Fruit fly (Drosophila melanogaster): ENCODE measurements around the gene Ror.

Gene Ror

DNA sequence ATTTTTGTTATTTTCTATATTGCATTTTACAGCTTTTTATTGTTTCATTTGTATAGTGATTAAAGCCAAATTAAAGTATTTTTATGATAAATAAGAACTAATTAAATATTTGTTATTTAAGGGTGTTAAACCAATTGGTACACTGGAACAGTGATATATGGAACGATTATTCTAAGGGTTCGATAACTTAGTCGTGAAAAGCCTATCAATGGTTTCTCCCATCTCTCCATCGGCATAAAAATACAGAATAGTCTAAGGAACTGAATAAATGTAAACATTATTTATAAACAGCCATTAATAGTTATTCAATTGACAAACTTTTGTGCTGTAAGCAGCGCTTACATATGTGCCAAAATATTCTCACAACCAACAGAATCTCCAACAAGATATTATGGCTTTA lies 13.5 kb downstream of the Ror start, which contains the start of gene Mob3:
Gene Mob3 (plus strand): TSS at position 208 of the 400 bp plus-strand sequence.
- TF ChIP-seq Hr39 (GFP tag; optimal IDR thresholded peaks at IDR 0.05) (no peak), fkh (GFP tag; optimal IDR thresholded peaks at IDR 0.05) (peak; percentile 43), esn (GFP tag; optimal IDR thresholded peaks at IDR 0.05) (peak; percentile 30)

DNA sequence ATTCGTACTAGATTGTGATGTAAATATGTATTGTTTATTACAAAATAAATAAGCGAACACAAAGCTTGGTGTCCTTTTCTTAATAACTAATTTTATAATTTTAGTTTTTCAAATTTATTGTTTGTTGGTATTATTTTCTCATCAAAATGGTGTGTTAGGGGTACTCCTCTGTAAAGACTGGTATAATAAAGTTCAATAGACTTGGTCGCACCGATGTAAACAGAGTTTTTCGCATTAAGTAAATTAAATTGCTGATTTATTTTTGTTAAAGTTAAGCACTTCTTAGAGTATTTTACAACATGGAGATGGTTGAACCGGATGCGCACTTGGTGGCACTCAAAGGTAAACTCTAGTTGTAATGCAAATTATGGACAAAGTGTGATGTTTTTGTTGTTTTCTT lies 14.9 kb downstream of the Ror start, which contains the start of gene CG4953:
Gene CG4953 (plus strand): TSS at position 193 of the 400 bp plus-strand sequence.
- TF ChIP-seq CG11762 (GFP tag; optimal IDR thresholded peaks at IDR 0.05; ENCODE audit: insufficient read depth) = no peak
- peak; percentile 78 for TF ChIP-seq fkh (GFP tag; optimal IDR thresholded peaks at IDR 0.05)

DNA sequence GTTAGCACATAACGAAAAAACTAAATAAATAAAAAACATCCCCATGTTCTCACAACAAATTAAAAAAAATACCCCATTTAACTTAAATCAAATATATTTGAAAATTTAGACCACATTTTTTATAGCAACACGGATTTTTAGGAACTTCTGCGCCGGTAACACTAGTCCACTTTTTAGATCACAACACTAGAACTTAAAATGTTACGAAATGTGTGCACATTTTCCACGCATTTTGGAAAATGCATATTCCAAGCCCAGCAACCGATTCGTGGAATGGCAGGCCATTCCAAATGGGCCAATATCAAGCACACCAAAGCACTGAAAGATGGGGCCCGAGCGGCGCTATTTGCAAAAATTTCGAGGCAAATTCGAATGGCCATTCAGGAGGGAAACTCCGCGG lies 17.0 kb downstream of the Ror start, which contains the start of gene CG4957:
Gene CG4957 (plus strand): TSS at position 185 of the 400 bp plus-strand sequence.
- TF ChIP-seq CG10669 (GFP tag; optimal IDR thresholded peaks at IDR 0.05) (no peak), CG8632 (GFP tag; optimal IDR thresholded peaks at IDR 0.05) (no peak), Smox (GFP tag; optimal IDR thresholded peaks at IDR 0.05) (no peak), CG1621 (tag; optimal IDR thresholded peaks at IDR 0.05) (no peak), CG3919 (GFP tag; optimal IDR thresholded peaks at IDR 0.05) (no peak), esn (GFP tag; optimal IDR thresholded peaks at IDR 0.05) (no peak), Eip75B (GFP tag; optimal IDR thresholded peaks at IDR 0.05) (no peak), CG6854 (GFP tag; optimal IDR thresholded peaks at IDR 0.05) (no peak), CG10631 (GFP tag; optimal IDR thresholded peaks at IDR 0.05) (no peak)

DNA sequence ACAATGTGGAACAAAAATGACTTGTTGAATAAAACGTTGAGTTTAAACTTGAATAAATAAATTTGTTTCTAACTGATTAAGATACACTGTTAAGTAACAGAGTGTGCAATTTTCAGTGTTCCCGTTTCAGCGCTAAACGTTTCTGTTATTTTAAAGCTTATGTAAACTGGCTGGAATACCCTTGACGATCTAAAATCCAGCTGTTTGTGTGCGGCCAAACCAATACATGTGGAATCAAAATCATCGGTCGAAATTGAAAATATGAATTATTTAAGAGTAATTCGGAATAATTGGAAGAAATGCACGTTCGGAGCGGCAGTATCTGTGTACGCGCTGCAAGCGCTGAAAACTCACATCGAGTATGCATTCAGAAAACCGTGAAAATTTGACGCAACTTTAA lies 18.2 kb downstream of the Ror start, which contains the start of gene Mulk:
Gene Mulk (plus strand): TSS at position 198 of the 400 bp plus-strand sequence.
- TF ChIP-seq spab (GFP tag; optimal IDR thresholded peaks at IDR 0.05) = no peak
- no peak for TF ChIP-seq Hr4 (GFP tag; optimal IDR thresholded peaks at IDR 0.05)
- no peak for TF ChIP-seq Blimp-1 (GFP tag; optimal IDR thresholded peaks at IDR 0.05)
- TF ChIP-seq Lpt (GFP tag; optimal IDR thresholded peaks at IDR 0.05) = no peak

DNA sequence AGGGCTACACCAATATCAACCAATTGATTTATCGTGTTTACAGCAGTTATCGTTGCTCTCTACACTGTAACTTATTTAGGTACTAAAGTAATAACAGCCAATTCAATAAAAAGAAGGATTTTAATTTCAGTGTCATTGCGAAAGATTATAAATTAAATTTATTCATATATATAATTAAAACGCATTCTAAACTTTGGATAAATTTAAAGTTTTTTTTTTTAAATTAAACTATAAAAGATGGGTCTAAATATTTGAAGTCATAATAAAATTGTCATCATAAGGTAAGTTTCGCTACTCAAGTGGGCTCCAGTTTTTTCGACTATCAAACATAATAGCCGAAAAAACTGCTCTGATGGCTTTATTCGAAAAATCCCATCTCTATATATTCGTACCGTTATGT lies 20.6 kb downstream of the Ror start, which contains the start of gene trk:
Gene trk (minus strand): TSS at position 101 of the 400 bp plus-strand sequence.
- no peak for TF ChIP-seq CG16779 (tag; optimal IDR thresholded peaks at IDR 0.05)
- TF ChIP-seq esn (GFP tag; optimal IDR thresholded peaks at IDR 0.05) = no peak
- no peak for TF ChIP-seq Ets96B (tag; optimal IDR thresholded peaks at IDR 0.05)
- no peak for TF ChIP-seq Ets21C (GFP tag; optimal IDR thresholded peaks at IDR 0.05)
- no peak for TF ChIP-seq Gug (GFP tag; IDR thresholded peaks at IDR 0.05)
- TF ChIP-seq CG10631 (GFP tag; optimal IDR thresholded peaks at IDR 0.05) = no peak
- TF ChIP-seq Eip78C (GFP tag) = no peak
- TF ChIP-seq salr (GFP tag; optimal IDR thresholded peaks at IDR 0.05) = no peak
- TF ChIP-seq CG8319 (GFP tag; optimal IDR thresholded peaks at IDR 0.05) = no peak
- TF ChIP-seq Met (GFP tag; optimal IDR thresholded peaks at IDR 0.05) = no peak
- no peak for TF ChIP-seq CG15336 (GFP tag; IDR thresholded peaks at IDR 0.05)
- no peak for TF ChIP-seq Smox (GFP tag; optimal IDR thresholded peaks at IDR 0.05)

DNA sequence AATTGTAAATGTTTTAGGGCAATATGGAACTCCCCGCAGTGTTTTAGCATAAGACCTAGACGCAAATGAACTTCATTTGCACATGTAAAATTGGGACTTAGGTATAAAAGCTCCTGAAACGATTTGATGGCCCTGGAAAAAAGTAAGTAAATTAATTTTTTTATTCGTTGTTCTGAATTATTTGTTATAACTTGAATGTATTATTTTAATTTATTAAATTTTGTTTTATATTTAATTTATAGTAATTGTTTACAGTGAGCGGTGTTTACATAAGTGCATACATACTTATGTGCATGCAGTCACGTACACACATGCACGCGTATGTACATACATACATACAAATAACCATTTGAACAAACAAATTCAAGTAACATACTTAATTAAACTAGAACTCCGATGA lies 24.8 kb downstream of the Ror start:
- TF ChIP-seq CG8632 (GFP tag; optimal IDR thresholded peaks at IDR 0.05) (peak; percentile 42), CG10631 (GFP tag; optimal IDR thresholded peaks at IDR 0.05) (no peak), Eip78C (GFP tag) (peak; percentile 84), acj6 (GFP tag; optimal IDR thresholded peaks at IDR 0.05) (peak; percentile 32), svp (GFP tag) (no peak), CG16779 (tag; optimal IDR thresholded peaks at IDR 0.05) (no peak), salr (GFP tag; optimal IDR thresholded peaks at IDR 0.05) (no peak), CG9139 (GFP tag; optimal IDR thresholded peaks at IDR 0.05) (no peak), CG34406 (GFP tag; optimal IDR thresholded peaks at IDR 0.05) (no peak), CG11294 (GFP tag; IDR thresholded peaks at IDR 0.05) (peak; percentile 42; the same call in 1 of the 2 replicates), CG10669 (GFP tag; optimal IDR thresholded peaks at IDR 0.05) (no peak), Ets96B (tag; optimal IDR thresholded peaks at IDR 0.05) (peak; percentile 69), eg (GFP tag; IDR thresholded peaks at IDR 0.05) (no peak; the same call in 2 of the 3 replicates), pdm3 (GFP tag; optimal IDR thresholded peaks at IDR 0.05) (no peak), CG8319 (GFP tag; optimal IDR thresholded peaks at IDR 0.05) (no peak), Eip93F (GFP tag; optimal IDR thresholded peaks at IDR 0.05) (no peak), CG3919 (GFP tag; optimal IDR thresholded peaks at IDR 0.05) (no peak), fkh (GFP tag; optimal IDR thresholded peaks at IDR 0.05) (peak; percentile 21), topi (GFP tag; optimal IDR thresholded peaks at IDR 0.05) (no peak), Met (GFP tag; optimal IDR thresholded peaks at IDR 0.05) (no peak), CG32006 (GFP tag; optimal IDR thresholded peaks at IDR 0.05) (no peak), Sox102F (GFP tag; optimal IDR thresholded peaks at IDR 0.05) (no peak), Eip75B (GFP tag; optimal IDR thresholded peaks at IDR 0.05) (no peak), CG7368 (GFP tag; optimal IDR thresholded peaks at IDR 0.05) (no peak), Hr39 (GFP tag; optimal IDR thresholded peaks at IDR 0.05) (no peak), CG6276 (GFP tag; optimal IDR thresholded peaks at IDR 0.05) (no peak), cyc (GFP tag; optimal IDR thresholded peaks at IDR 0.05) (no peak), CG8119 (GFP tag; IDR thresholded peaks at IDR 0.05) (peak; percentile 70; the same call in 2 of the 3 replicates), Lpt (GFP tag; optimal IDR thresholded peaks at IDR 0.05) (no peak)

All from whole organism, prepupa.